Fruit fly (Drosophila melanogaster) whole organism, embryonic: ENCODE data around the gene mRpS23.

Source experiments
- Abd-B ChIP-seq: fragments of 200-800 bp; sonication (Bioruptor generic); optimal IDR thresholded peaks from 2 replicates; lab custom pipeline; 2018; ENCODE audit warnings: missing biosample characterization, mild to moderate bottlenecking, missing genetic modification characterization, moderate library complexity
- Adf1 ChIP-seq: fragments of 200-800 bp; sonication (Bioruptor generic); IDR thresholded peaks from 2 replicates; pipeline ENCODE4 v1.3.6; 2022; ENCODE audit warnings: missing biosample characterization, missing genetic modification characterization
- Blimp-1 ChIP-seq: fragments of 200-800 bp; sonication (Bioruptor generic); optimal IDR thresholded peaks from 3 replicates; lab custom pipeline; 2018; ENCODE audit warnings: missing biosample characterization, missing genetic modification characterization, mild to moderate bottlenecking, moderate library complexity, missing genetic modification reagents
- CG11456 ChIP-seq: fragments of 200-800 bp; sonication (Bioruptor generic); IDR thresholded peaks from 3 replicates; pipeline ENCODE4 v1.3.6; 2022; ENCODE audit warnings: missing biosample characterization, missing genetic modification characterization
- CG11696 ChIP-seq: fragments of 200-800 bp; sonication (Bioruptor generic); IDR thresholded peaks from 2 replicates; pipeline ENCODE4 v1.3.6; 2022; ENCODE audit warnings: missing biosample characterization, missing genetic modification characterization
- CG1233 ChIP-seq: fragments of 200-800 bp; sonication (Bioruptor generic); optimal IDR thresholded peaks from 4 replicates; lab custom pipeline; 2018; ENCODE audit warnings: missing biosample characterization, mild to moderate bottlenecking, missing genetic modification characterization
- CG12391 ChIP-seq: fragments of 200-800 bp; sonication (Bioruptor generic); optimal IDR thresholded peaks from 3 replicates; lab custom pipeline; 2018; ENCODE audit warnings: missing biosample characterization, mild to moderate bottlenecking, missing genetic modification characterization, moderate library complexity
- CG15011 ChIP-seq: fragments of 200-800 bp; sonication (Bioruptor generic); optimal IDR thresholded peaks from 3 replicates; lab custom pipeline; 2018; ENCODE audit warnings: missing biosample characterization, mild to moderate bottlenecking, missing genetic modification characterization
- CG16815 ChIP-seq: fragments of 200-800 bp; sonication (Bioruptor generic); optimal IDR thresholded peaks from 3 replicates; lab custom pipeline; 2017; ENCODE audit warnings: missing biosample characterization, mild to moderate bottlenecking, missing genetic modification characterization
- CG31365 ChIP-seq: fragments of 200-800 bp; sonication (Bioruptor generic); optimal IDR thresholded peaks from 2 replicates; lab custom pipeline; 2018; ENCODE audit warnings: missing biosample characterization, mild to moderate bottlenecking, missing genetic modification characterization
- CG3281 ChIP-seq: fragments of 200-800 bp; sonication (Bioruptor generic); optimal IDR thresholded peaks from 3 replicates; lab custom pipeline; 2017; ENCODE audit warnings: missing biosample characterization, mild to moderate bottlenecking, missing genetic modification characterization
- CG34224 ChIP-seq: fragments of 200-800 bp; sonication (Bioruptor generic); IDR thresholded peaks from 3 replicates; pipeline ENCODE4 v1.3.6; 2022; ENCODE audit warnings: missing biosample characterization, missing genetic modification characterization; ENCODE audit not compliant: partially characterized antibody
- CG7745 ChIP-seq: fragments of 200-800 bp; sonication (Bioruptor generic); optimal IDR thresholded peaks from 2 replicates; lab custom pipeline; 2018; ENCODE audit warnings: missing biosample characterization, mild to moderate bottlenecking, missing genetic modification characterization, moderate library complexity
- Dbx ChIP-seq: fragments of 200-800 bp; sonication (Bioruptor generic); IDR thresholded peaks from 3 replicates; pipeline ENCODE4 v1.3.6; 2022; ENCODE audit warnings: missing biosample characterization, missing genetic modification characterization
- Dfd ChIP-seq, 2 experiments: fragments of >200 bp; optimal IDR thresholded peaks; 2 replicates each; lab custom pipeline; 2017; ENCODE audit warnings: missing biosample characterization in 2 of 2, missing genetic modification characterization in 2 of 2
- Dref ChIP-seq: fragments of 200-800 bp; sonication (Bioruptor generic); IDR thresholded peaks from 2 replicates; pipeline ENCODE4 v1.3.6; 2022; ENCODE audit warnings: missing biosample characterization, missing genetic modification characterization
- ERR ChIP-seq: fragments of 200-800 bp; sonication (Bioruptor generic); optimal IDR thresholded peaks from 2 replicates; lab custom pipeline; 2016; ENCODE audit warnings: missing biosample characterization, missing genetic modification characterization
- Fer3 ChIP-seq: fragments of 200-800 bp; sonication (Bioruptor generic); optimal IDR thresholded peaks from 2 replicates; lab custom pipeline; 2018; ENCODE audit warnings: missing biosample characterization, mild to moderate bottlenecking, missing genetic modification characterization, moderate library complexity
- Gug ChIP-seq: fragments of 200-800 bp; sonication (Bioruptor generic); IDR thresholded peaks from 4 replicates; pipeline ENCODE4 v1.3.6; 2022; ENCODE audit warnings: missing biosample characterization, missing genetic modification characterization
- HmgZ ChIP-seq: fragments of 200-800 bp; sonication (Bioruptor generic); optimal IDR thresholded peaks from 2 replicates; lab custom pipeline; 2018; ENCODE audit warnings: missing biosample characterization, mild to moderate bottlenecking, missing genetic modification characterization
- Med ChIP-seq: fragments of 200-800 bp; sonication (Bioruptor generic); peaks from one replicate; lab custom pipeline; 2016; ENCODE audit warnings: missing biosample characterization, missing genetic modification characterization, mild to moderate bottlenecking, inconsistent platforms, moderate library complexity
- Stat92E ChIP-seq, 3 experiments: fragments of >200 bp in 2 of 3; fragments of 200-800 bp in 1 of 3; sonication (Bioruptor generic) in 1 of 3; optimal IDR thresholded peaks; 2 replicates each; lab custom pipeline; 2017 to 2019; ENCODE audit warnings: missing biosample characterization in 3 of 3, missing genetic modification characterization in 3 of 3, mild to moderate bottlenecking in 1 of 3, moderate library complexity in 1 of 3
- al ChIP-seq: fragments of 200-800 bp; sonication (Bioruptor generic); IDR thresholded peaks from 2 replicates; pipeline ENCODE4 v1.3.6; 2022; ENCODE audit warnings: missing biosample characterization, missing genetic modification characterization
- ap ChIP-seq: fragments of 200-800 bp; sonication (Bioruptor generic); IDR thresholded peaks from 2 replicates; pipeline ENCODE4 v1.3.6; 2022; ENCODE audit warnings: missing biosample characterization, missing genetic modification characterization
- ato ChIP-seq: fragments of 200-800 bp; sonication (Bioruptor generic); IDR thresholded peaks from 2 replicates; pipeline ENCODE4 v1.3.6; 2022; ENCODE audit warnings: missing biosample characterization, missing genetic modification characterization; ENCODE audit not compliant: partially characterized antibody
- chif ChIP-seq, 2 experiments: fragments of 200-800 bp; sonication (Bioruptor generic); optimal IDR thresholded peaks; 3 replicates each; lab custom pipeline; 2016; ENCODE audit warnings: missing biosample characterization in 2 of 2, missing genetic modification characterization in 2 of 2
- crc ChIP-seq: fragments of 200-800 bp; sonication (Bioruptor generic); optimal IDR thresholded peaks from 2 replicates; lab custom pipeline; 2016; ENCODE audit warnings: missing biosample characterization, missing genetic modification characterization
- cwo ChIP-seq: fragments of 200-800 bp; sonication (Bioruptor generic); optimal IDR thresholded peaks from 3 replicates; lab custom pipeline; 2017; ENCODE audit warnings: missing biosample characterization, missing genetic modification characterization, mild to moderate bottlenecking, moderate library complexity, missing genetic modification reagents
- danr ChIP-seq: fragments of 200-800 bp; sonication (Bioruptor generic); IDR thresholded peaks from 2 replicates; pipeline ENCODE4 v1.3.6; 2022; ENCODE audit warnings: missing biosample characterization, missing genetic modification characterization
- dati ChIP-seq: fragments of 200-800 bp; sonication (Bioruptor generic); IDR thresholded peaks from 2 replicates; pipeline ENCODE4 v1.3.6; 2022; ENCODE audit warnings: missing biosample characterization, missing genetic modification characterization
- exex ChIP-seq: fragments of 200-800 bp; sonication (Bioruptor generic); optimal IDR thresholded peaks from 4 replicates; lab custom pipeline; 2018; ENCODE audit warnings: missing biosample characterization, mild to moderate bottlenecking, missing genetic modification characterization, moderate library complexity
- fu2 ChIP-seq: fragments of 200-800 bp; sonication (Bioruptor generic); optimal IDR thresholded peaks from 2 replicates; lab custom pipeline; 2016; ENCODE audit warnings: missing biosample characterization, missing genetic modification characterization
- grn ChIP-seq: fragments of 200-800 bp; sonication (Bioruptor generic); optimal IDR thresholded peaks from 3 replicates; lab custom pipeline; 2017; ENCODE audit warnings: missing biosample characterization, missing genetic modification characterization
- knrl ChIP-seq: fragments of 200-800 bp; sonication (Bioruptor generic); IDR thresholded peaks from 3 replicates; pipeline ENCODE4 v1.3.6; 2022; ENCODE audit warnings: missing biosample characterization, missing genetic modification characterization; ENCODE audit not compliant: partially characterized antibody
- phol ChIP-seq: fragments of 200-800 bp; sonication (Bioruptor generic); optimal IDR thresholded peaks from 3 replicates; lab custom pipeline; 2018; ENCODE audit warnings: missing biosample characterization, mild to moderate bottlenecking, missing genetic modification characterization, moderate library complexity
- pum ChIP-seq: fragments of 200-800 bp; sonication (Bioruptor generic); optimal IDR thresholded peaks from 2 replicates; lab custom pipeline; 2016; ENCODE audit warnings: missing biosample characterization, missing genetic modification characterization
- sc ChIP-seq, 3 experiments: fragments of >200 bp in 2 of 3; fragments of 200-800 bp in 1 of 3; sonication (Bioruptor generic) in 1 of 3; optimal IDR thresholded peaks; 2 replicates in 2 of 3; 3 replicates in 1 of 3; lab custom pipeline; 2017; ENCODE audit warnings: mild to moderate bottlenecking in 1 of 3, missing biosample characterization in 1 of 3, missing genetic modification characterization in 1 of 3, missing genetic modification reagents in 1 of 3
- sd ChIP-seq: fragments of 200-800 bp; sonication (Bioruptor generic); optimal IDR thresholded peaks from 3 replicates; lab custom pipeline; 2018; ENCODE audit warnings: missing biosample characterization, mild to moderate bottlenecking, missing genetic modification characterization, moderate library complexity
- sens ChIP-seq: fragments of 200-800 bp; sonication (Bioruptor generic); peaks from one replicate; lab custom pipeline; 2016; ENCODE audit warnings: missing biosample characterization, missing genetic modification characterization
- sug ChIP-seq: fragments of 200-800 bp; optimal IDR thresholded peaks from 2 replicates; lab custom pipeline; 2019; ENCODE audit warnings: missing biosample characterization, mild to moderate bottlenecking, missing genetic modification characterization, moderate library complexity
- tgo ChIP-seq: fragments of 200-800 bp; sonication (Bioruptor generic); IDR thresholded peaks from 3 replicates; pipeline ENCODE4 v1.3.6; 2022; ENCODE audit warnings: missing biosample characterization, missing genetic modification characterization
- vfl ChIP-seq: fragments of 200-800 bp; sonication (Bioruptor generic); optimal IDR thresholded peaks from 2 replicates; lab custom pipeline; 2016; ENCODE audit warnings: missing biosample characterization, missing genetic modification characterization
- vnd ChIP-seq: fragments of 200-800 bp; sonication (Bioruptor generic); IDR thresholded peaks from 3 replicates; pipeline ENCODE4 v1.3.6; 2022; ENCODE audit warnings: missing biosample characterization, missing genetic modification characterization; ENCODE audit not compliant: partially characterized antibody
- vvl ChIP-seq: fragments of 200-800 bp; sonication (Bioruptor generic); IDR thresholded peaks from 2 replicates; pipeline ENCODE4 v1.3.6; 2022; ENCODE audit warnings: missing biosample characterization, missing genetic modification characterization

Gene mRpS23

DNA sequence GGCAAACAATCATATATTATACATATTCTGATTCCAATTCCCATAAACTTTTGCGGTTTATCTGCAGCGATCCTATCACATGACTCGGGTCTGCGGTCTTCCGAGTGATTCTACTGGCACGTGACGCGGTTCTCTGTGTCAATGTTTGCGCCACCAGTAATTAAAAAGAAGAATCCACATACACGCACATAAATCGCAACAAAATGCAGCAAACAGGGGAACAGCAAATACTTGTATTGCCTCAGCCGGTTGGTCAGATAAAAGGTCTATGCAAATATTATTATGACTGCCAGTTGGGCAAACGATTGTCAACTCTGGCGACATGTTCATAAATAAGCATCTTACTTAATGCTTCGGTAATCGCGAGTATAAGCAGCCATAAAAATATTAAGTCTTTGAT lies 26.9 kb downstream of the mRpS23 start:
- TF ChIP-seq sens (GFP tag; lab: Kevin White, UChicago), result peak; percentile 62
- peak; percentile 2 for TF ChIP-seq cwo (GFP tag; lab: Kevin White, UChicago)
- TF ChIP-seq knrl (GFP tag; lab: Robert Waterston, UW), result no peak

DNA sequence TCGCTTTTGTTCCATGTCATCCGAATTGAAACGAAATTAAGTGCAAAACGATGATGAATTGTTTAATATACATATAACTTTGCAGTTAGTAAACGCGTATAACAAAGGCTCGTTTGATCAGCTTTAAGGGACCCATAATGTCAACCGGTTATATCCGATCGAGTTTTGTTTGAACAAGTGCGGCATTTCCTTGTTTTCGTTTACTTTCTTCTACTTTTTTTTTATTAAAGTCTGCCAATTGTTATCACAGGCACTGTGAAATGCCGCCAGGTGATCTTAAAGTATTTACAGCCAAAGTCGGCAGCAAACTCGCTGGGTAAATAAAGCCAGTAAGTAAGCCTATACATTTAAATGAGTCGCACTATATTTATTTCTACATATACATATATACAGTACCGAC lies 27.8 kb downstream of the mRpS23 start:
- TF ChIP-seq ERR (GFP tag; lab: Kevin White, UChicago) (no peak), CG1233 (no peak), ap (GFP tag; lab: Robert Waterston, UW) (no peak), pum (GFP tag; lab: Kevin White, UChicago) (no peak), sens (GFP tag; lab: Kevin White, UChicago) (peak; percentile 60), tgo (no peak), Med (GFP tag; lab: Kevin White, UChicago) (peak; percentile 36), HmgZ (tag; lab: Kevin White, UChicago) (no peak), crc (GFP tag; lab: Kevin White, UChicago) (no peak), fu2 (GFP tag; lab: Kevin White, UChicago) (no peak), Dfd (GFP tag; optimal IDR thresholded peaks at IDR 0.05; lab: Kevin White, UChicago) (no peak), Abd-B (no peak), dati (GFP tag; lab: Robert Waterston, UW) (no peak), CG16815 (GFP tag; lab: Kevin White, UChicago) (no peak), sc (optimal IDR thresholded peaks at IDR 0.05; lab: Kevin White, UChicago) (no peak), sc (GFP tag; optimal IDR thresholded peaks at IDR 0.05; lab: Kevin White, UChicago) (no peak)
- TF ChIP-seq, all 482 proteins: peak for 2

DNA sequence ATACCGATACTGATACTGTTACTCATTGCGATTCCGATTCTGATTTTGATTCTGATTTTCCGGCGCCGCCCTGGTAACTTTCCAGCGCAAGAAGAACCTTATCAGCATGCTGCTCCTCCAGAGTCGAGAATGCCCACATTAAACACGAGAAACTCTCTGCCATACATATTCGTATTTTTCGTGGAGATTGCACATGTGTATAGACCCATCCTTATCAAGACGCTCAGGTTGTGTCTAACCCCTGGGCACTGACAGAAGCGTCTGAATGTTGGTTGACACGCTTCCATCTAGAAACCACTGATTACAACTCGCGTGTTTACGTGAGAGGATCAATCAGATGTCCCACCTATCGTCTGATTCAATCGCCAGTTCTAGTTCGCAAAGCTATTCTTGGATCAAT lies 29.7 kb downstream of the mRpS23 start:
- TF ChIP-seq chif (GFP tag; optimal IDR thresholded peaks at IDR 0.05; lab: Kevin White, UChicago) (no peak), Stat92E (GFP tag; optimal IDR thresholded peaks at IDR 0.05; lab: Kevin White, UChicago) (no peak), exex (tag; lab: Kevin White, UChicago) (peak; percentile 25), CG31365 (tag; lab: Kevin White, UChicago) (no peak), CG12391 (tag; lab: Kevin White, UChicago) (no peak), CG3281 (GFP tag; lab: Kevin White, UChicago) (no peak), sd (tag; lab: Kevin White, UChicago) (no peak), al (GFP tag; lab: Robert Waterston, UW) (no peak), vfl (GFP tag; lab: Kevin White, UChicago) (no peak), grn (GFP tag; lab: Kevin White, UChicago) (peak; percentile 25), CG15011 (no peak), CG11696 (GFP tag; lab: Robert Waterston, UW) (no peak), vnd (GFP tag; lab: Robert Waterston, UW) (no peak), Gug (GFP tag; lab: Robert Waterston, UW) (no peak), sug (tag; lab: Kevin White, UChicago) (peak; percentile 27), CG7745 (tag; lab: Kevin White, UChicago) (no peak), CG34224 (GFP tag; lab: Robert Waterston, UW) (no peak), cwo (GFP tag; lab: Kevin White, UChicago) (peak; percentile 3), Dref (GFP tag; lab: Robert Waterston, UW) (no peak), ato (GFP tag; lab: Robert Waterston, UW) (no peak), Adf1 (GFP tag; lab: Robert Waterston, UW) (no peak), Blimp-1 (GFP tag; lab: Kevin White, UChicago) (no peak), Fer3 (tag; lab: Kevin White, UChicago) (no peak), danr (GFP tag; lab: Robert Waterston, UW) (no peak), phol (no peak), vvl (GFP tag; lab: Robert Waterston, UW) (no peak), Dbx (GFP tag; lab: Robert Waterston, UW) (no peak), CG11456 (GFP tag; lab: Robert Waterston, UW) (no peak)
